Worm (Caenorhabditis elegans) whole organism, late embryonic: ENCODE results near the gene F56D2.3.

Experiments
- C38D4.7 ChIP-seq: fragments of 200-800 bp; sonication (Bioruptor generic); optimal IDR thresholded peaks from 2 replicates; lab custom pipeline; 2018; ENCODE audit warnings: mild to moderate bottlenecking, missing genetic modification characterization, moderate library complexity, missing compliant biosample characterization
- fkh-6 ChIP-seq: sonication (generic microtip); optimal IDR thresholded peaks from 2 replicates; lab custom pipeline; 2016; ENCODE audit warnings: missing genetic modification characterization, missing compliant biosample characterization

ce11 chrIII:5550844-5551243, 33.9 kb upstream of the F56D2.3 start:
- TF ChIP-seq fkh-6 (no peak), C38D4.7 (GFP tag; lab: Kevin White, UChicago) (no peak)
